Fruit fly (Drosophila melanogaster) whole organism, prepupa: ENCODE measurements around the gene Rpn12R.

Experiments used
- Blimp-1 ChIP-seq: fragments of 200-800 bp; sonication (Bioruptor generic); optimal IDR thresholded peaks from 3 replicates; lab custom pipeline; 2017; ENCODE audit warnings: missing biosample characterization, missing genetic modification characterization, mild to moderate bottlenecking, moderate library complexity, missing genetic modification reagents
- CG10669 ChIP-seq: fragments of 200-800 bp; sonication (Bioruptor generic); optimal IDR thresholded peaks from 3 replicates; lab custom pipeline; 2018; ENCODE audit warnings: missing biosample characterization, mild to moderate bottlenecking, missing genetic modification characterization, moderate library complexity
- CG11902 ChIP-seq: fragments of 200-800 bp; sonication (Bioruptor generic); optimal IDR thresholded peaks from 3 replicates; lab custom pipeline; 2016; ENCODE audit warnings: missing biosample characterization, missing genetic modification characterization
- CG15336 ChIP-seq: fragments of 200-800 bp; sonication (Bioruptor generic); IDR thresholded peaks from 2 replicates; pipeline ENCODE4 v1.3.6; 2022; ENCODE audit warnings: missing biosample characterization, missing genetic modification characterization
- CG1621 ChIP-seq: fragments of 200-800 bp; sonication (Bioruptor generic); optimal IDR thresholded peaks from 3 replicates; lab custom pipeline; 2018; ENCODE audit warnings: missing biosample characterization, mild to moderate bottlenecking, missing genetic modification characterization
- CG16779 ChIP-seq: fragments of 200-800 bp; sonication (Bioruptor generic); optimal IDR thresholded peaks from 3 replicates; lab custom pipeline; 2017; ENCODE audit warnings: missing biosample characterization, mild to moderate bottlenecking, missing genetic modification characterization
- CG3032 ChIP-seq: fragments of 200-800 bp; optimal IDR thresholded peaks from 2 replicates; lab custom pipeline; 2019; ENCODE audit warnings: missing biosample characterization, mild to moderate bottlenecking, missing genetic modification characterization, moderate library complexity
- CG31627 ChIP-seq: fragments of 200-800 bp; sonication (Bioruptor generic); optimal IDR thresholded peaks from 3 replicates; lab custom pipeline; 2016; ENCODE audit warnings: missing biosample characterization, missing genetic modification characterization
- CG32006 ChIP-seq: fragments of 200-800 bp; sonication (Bioruptor generic); optimal IDR thresholded peaks from 3 replicates; lab custom pipeline; 2017; ENCODE audit warnings: missing biosample characterization, mild to moderate bottlenecking, missing genetic modification characterization
- CG3919 ChIP-seq: fragments of 200-800 bp; sonication (Bioruptor generic); optimal IDR thresholded peaks from 3 replicates; lab custom pipeline; 2016; ENCODE audit warnings: missing biosample characterization, missing genetic modification characterization
- CG4318 ChIP-seq: fragments of 200-800 bp; sonication (Bioruptor generic); optimal IDR thresholded peaks from 3 replicates; lab custom pipeline; 2017; ENCODE audit warnings: missing biosample characterization, mild to moderate bottlenecking, missing genetic modification characterization
- CG6163 ChIP-seq: fragments of 200-800 bp; sonication (Bioruptor generic); IDR thresholded peaks from 3 replicates; pipeline ENCODE4 v1.3.6; 2022; ENCODE audit warnings: missing biosample characterization, missing genetic modification characterization
- CG6854 ChIP-seq: fragments of 200-800 bp; sonication (Bioruptor generic); optimal IDR thresholded peaks from 2 replicates; lab custom pipeline; 2017; ENCODE audit warnings: missing biosample characterization, mild to moderate bottlenecking, missing genetic modification characterization
- CG8319 ChIP-seq: fragments of 200-800 bp; sonication (Bioruptor generic); optimal IDR thresholded peaks from 3 replicates; lab custom pipeline; 2016; ENCODE audit warnings: missing biosample characterization, missing genetic modification characterization
- CG9139 ChIP-seq: fragments of 200-800 bp; sonication (Bioruptor generic); optimal IDR thresholded peaks from 3 replicates; lab custom pipeline; 2017; ENCODE audit warnings: missing biosample characterization, mild to moderate bottlenecking, missing genetic modification characterization
- Eip78C ChIP-seq: fragments of 200-800 bp; sonication (Bioruptor generic); peaks from one replicate; lab custom pipeline; 2016; ENCODE audit warnings: missing biosample characterization, missing genetic modification characterization
- Eip93F ChIP-seq: fragments of 200-800 bp; sonication (Bioruptor generic); optimal IDR thresholded peaks from 2 replicates; lab custom pipeline; 2016; ENCODE audit warnings: missing biosample characterization, mild to moderate bottlenecking, missing genetic modification characterization
- Ets21C ChIP-seq: fragments of 200-800 bp; sonication (Bioruptor generic); optimal IDR thresholded peaks from 3 replicates; lab custom pipeline; 2016; ENCODE audit warnings: missing biosample characterization, missing genetic modification characterization
- Ets96B ChIP-seq: fragments of 200-800 bp; optimal IDR thresholded peaks from 2 replicates; lab custom pipeline; 2019; ENCODE audit warnings: missing biosample characterization, mild to moderate bottlenecking, missing genetic modification characterization, moderate library complexity
- Gug ChIP-seq: fragments of 200-800 bp; sonication (Bioruptor generic); IDR thresholded peaks from 2 replicates; pipeline ENCODE4 v1.3.6; 2022; ENCODE audit warnings: missing biosample characterization, missing genetic modification characterization
- Hr39 ChIP-seq: fragments of 200-800 bp; sonication (Bioruptor generic); optimal IDR thresholded peaks from 2 replicates; lab custom pipeline; 2016; ENCODE audit warnings: missing biosample characterization, missing genetic modification characterization
- OdsH ChIP-seq: fragments of 200-800 bp; sonication (Bioruptor generic); optimal IDR thresholded peaks from 3 replicates; lab custom pipeline; 2016; ENCODE audit warnings: missing biosample characterization, missing genetic modification characterization
- Smox ChIP-seq: fragments of 200-800 bp; sonication (Bioruptor generic); optimal IDR thresholded peaks from 3 replicates; lab custom pipeline; 2016; ENCODE audit warnings: missing biosample characterization, missing genetic modification characterization
- Sox102F ChIP-seq: fragments of 200-800 bp; sonication (Bioruptor generic); optimal IDR thresholded peaks from 2 replicates; lab custom pipeline; 2016; ENCODE audit warnings: missing biosample characterization, mild to moderate bottlenecking, missing genetic modification characterization
- Sox14 ChIP-seq: fragments of 200-800 bp; sonication (Bioruptor generic); optimal IDR thresholded peaks from 3 replicates; lab custom pipeline; 2016; ENCODE audit warnings: missing biosample characterization, missing genetic modification characterization
- acj6 ChIP-seq: fragments of 200-800 bp; sonication (Bioruptor generic); optimal IDR thresholded peaks from 3 replicates; lab custom pipeline; 2016; ENCODE audit warnings: missing biosample characterization, missing genetic modification characterization
- cyc ChIP-seq: fragments of 200-800 bp; sonication (Bioruptor generic); optimal IDR thresholded peaks from 3 replicates; lab custom pipeline; 2016; ENCODE audit warnings: missing biosample characterization, missing genetic modification characterization
- dsx ChIP-seq: fragments of 200-800 bp; optimal IDR thresholded peaks from 3 replicates; lab custom pipeline; 2019; ENCODE audit warnings: missing biosample characterization, mild to moderate bottlenecking, missing genetic modification characterization, moderate library complexity; ENCODE audit not compliant: poor library complexity, severe bottlenecking
- lz ChIP-seq: fragments of 200-800 bp; sonication (Bioruptor generic); optimal IDR thresholded peaks from 3 replicates; lab custom pipeline; 2016; ENCODE audit warnings: missing biosample characterization, missing genetic modification characterization
- net ChIP-seq: fragments of 200-800 bp; sonication (Bioruptor generic); optimal IDR thresholded peaks from 3 replicates; lab custom pipeline; 2016; ENCODE audit warnings: missing biosample characterization, missing genetic modification characterization
- salr ChIP-seq, 2 experiments: fragments of 200-800 bp; sonication (Bioruptor generic); optimal IDR thresholded peaks; 3 replicates each; lab custom pipeline; 2016 to 2018; ENCODE audit warnings: missing biosample characterization in 2 of 2, missing genetic modification characterization in 2 of 2, mild to moderate bottlenecking in 1 of 2
- ss ChIP-seq, 2 experiments: fragments of 200-800 bp; sonication (Bioruptor generic); optimal IDR thresholded peaks; 2 replicates in 1 of 2; 3 replicates in 1 of 2; lab custom pipeline; 2017 to 2018; ENCODE audit warnings: mild to moderate bottlenecking in 2 of 2, missing biosample characterization in 2 of 2, missing genetic modification characterization in 2 of 2, moderate library complexity in 1 of 2
- svp ChIP-seq: fragments of 200-800 bp; sonication (Bioruptor generic); peaks from one replicate; lab custom pipeline; 2016; ENCODE audit warnings: missing biosample characterization, missing genetic modification characterization
- topi ChIP-seq: fragments of 200-800 bp; sonication (Bioruptor generic); optimal IDR thresholded peaks from 3 replicates; lab custom pipeline; 2016; ENCODE audit warnings: missing biosample characterization, missing genetic modification characterization
- vri ChIP-seq: fragments of 200-800 bp; sonication (Bioruptor generic); optimal IDR thresholded peaks from 3 replicates; lab custom pipeline; 2016; ENCODE audit warnings: missing biosample characterization, mild to moderate bottlenecking, missing genetic modification characterization

Rpn12R gene

dm6 chr3L:15042470-15042869 is at the start of gene Rpn12R:
Rpn12R (minus strand) TSS chr3L:15042570.
- TF ChIP-seq Eip93F (GFP tag; lab: Kevin White, UChicago) (no peak), CG11902 (GFP tag; lab: Kevin White, UChicago) (no peak), Blimp-1 (no peak), Eip78C (GFP tag; lab: Kevin White, UChicago) (no peak), CG4318 (GFP tag; lab: Kevin White, UChicago) (no peak), OdsH (GFP tag; lab: Kevin White, UChicago) (no peak), salr (GFP tag; optimal IDR thresholded peaks at IDR 0.05; lab: Kevin White, UChicago) (no peak), CG10669 (GFP tag; lab: Kevin White, UChicago) (no peak), vri (no peak), Smox (no peak), CG32006 (GFP tag; lab: Kevin White, UChicago) (no peak), CG6854 (no peak), dsx (GFP tag; lab: Kevin White, UChicago) (no peak), cyc (GFP tag; lab: Kevin White, UChicago) (no peak), Gug (GFP tag; lab: Robert Waterston, UW) (no peak), Hr39 (no peak), topi (GFP tag; lab: Kevin White, UChicago) (no peak), CG1621 (tag; lab: Kevin White, UChicago) (no peak), CG6163 (GFP tag; lab: Robert Waterston, UW) (no peak)
- TF ChIP-seq, all 60 proteins: peak for 0

- no peak for TF ChIP-seq Ets21C (GFP tag; lab: Kevin White, UChicago)
- TF ChIP-seq CG31627 (GFP tag; lab: Kevin White, UChicago): no peak
- TF ChIP-seq ss (GFP tag; optimal IDR thresholded peaks at IDR 0.05; lab: Kevin White, UChicago): no peak
- no peak for TF ChIP-seq vri
- no peak for TF ChIP-seq Ets96B (tag; lab: Kevin White, UChicago)
- no peak for TF ChIP-seq acj6 (GFP tag; lab: Kevin White, UChicago)
- no peak for TF ChIP-seq OdsH (GFP tag; lab: Kevin White, UChicago)
- TF ChIP-seq salr (GFP tag; optimal IDR thresholded peaks at IDR 0.05; lab: Kevin White, UChicago): no peak
- TF ChIP-seq CG3919 (GFP tag; lab: Kevin White, UChicago): no peak
- TF ChIP-seq CG32006 (GFP tag; lab: Kevin White, UChicago): no peak
- TF ChIP-seq lz (GFP tag; lab: Kevin White, UChicago): no peak
- TF ChIP-seq svp (GFP tag; lab: Kevin White, UChicago): no peak
- TF ChIP-seq CG16779: no peak
These were observed 47.7 kb upstream of the Rpn12R start for dm6 chr3L:15089887-15090679.

- TF ChIP-seq svp (GFP tag; lab: Kevin White, UChicago) (no peak), Sox14 (GFP tag; lab: Kevin White, UChicago) (no peak), CG9139 (GFP tag; lab: Kevin White, UChicago) (no peak), net (GFP tag; lab: Kevin White, UChicago) (no peak), CG15336 (GFP tag; lab: Robert Waterston, UW) (no peak), OdsH (GFP tag; lab: Kevin White, UChicago) (no peak), Ets21C (GFP tag; lab: Kevin White, UChicago) (no peak), CG3032 (tag; lab: Kevin White, UChicago) (no peak), CG8319 (no peak), Sox102F (GFP tag; lab: Kevin White, UChicago) (no peak)
These were observed 46.8 kb upstream of the Rpn12R start for dm6 chr3L:15089083-15089704.
